Worm (Caenorhabditis elegans) whole organism, L2 larva: ENCODE measurements around the gene C01G5.4.

Experiments used
- nhr-10 ChIP-seq: sonication (generic microtip); optimal IDR thresholded peaks from 2 replicates; lab custom pipeline; 2017; ENCODE audit warnings: missing biosample characterization, missing genetic modification characterization
- skn-1 ChIP-seq: sonication (generic microtip); optimal IDR thresholded peaks from 2 replicates; lab custom pipeline; 2017; ENCODE audit warnings: missing biosample characterization, missing genetic modification characterization
- unc-62 ChIP-seq: fragments of 150-350 bp; optimal IDR thresholded peaks from 2 replicates; lab custom pipeline; 2014; ENCODE audit warnings: missing biosample characterization, missing genetic modification reagents, missing genetic modification characterization
- ztf-4 ChIP-seq: fragments of 150-350 bp; optimal IDR thresholded peaks from 2 replicates; lab custom pipeline; 2014; ENCODE audit warnings: missing biosample characterization, missing genetic modification characterization

ce11 chrIV:6511767-6512166 is 19.8 kb upstream of the C01G5.4 start:
- TF ChIP-seq nhr-10 (tag; lab: Kevin White, UChicago) (no peak), ztf-4 (tag; lab: Kevin White, UChicago) (no peak), unc-62 (GFP tag; lab: Kevin White, UChicago) (no peak), skn-1 (no peak)
